Worm (Caenorhabditis elegans) whole organism, midembryonic: ENCODE data around the gene srr-8.

Experiments
- T22C8.4 ChIP-seq: fragments of 200-800 bp; sonication (Bioruptor generic); IDR thresholded peaks from 2 replicates; pipeline ENCODE4 v1.3.6; 2022; ENCODE audit warnings: missing genetic modification characterization, missing compliant biosample characterization
- cog-1 ChIP-seq: sonication (generic microtip); optimal IDR thresholded peaks from 2 replicates; lab custom pipeline; 2016; ENCODE audit warnings: missing genetic modification characterization, missing compliant biosample characterization
- flt-1 ChIP-seq: fragments of 200-800 bp; sonication (Bioruptor generic); IDR thresholded peaks from 2 replicates; pipeline ENCODE4 v1.3.6; 2022; ENCODE audit warnings: missing genetic modification characterization, missing compliant biosample characterization
- klf-2 ChIP-seq: fragments of 200-800 bp; sonication (Bioruptor generic); conservative IDR thresholded peaks from 2 replicates; pipeline ENCODE4 v1.3.6; 2022; ENCODE audit warnings: missing genetic modification reagents, missing genetic modification characterization, missing compliant biosample characterization
- med-1 ChIP-seq: sonication (generic microtip); optimal IDR thresholded peaks from 2 replicates; lab custom pipeline; 2017; ENCODE audit warnings: missing genetic modification characterization, mild to moderate bottlenecking, missing compliant biosample characterization, antibody characterized with exemption, missing genetic modification reagents; ENCODE audit not compliant: insufficient read depth
- ref-1 ChIP-seq: fragments of 200-800 bp; sonication (Bioruptor generic); conservative IDR thresholded peaks from 2 replicates; pipeline ENCODE4 v1.3.6; 2022; ENCODE audit warnings: missing genetic modification reagents, missing genetic modification characterization, missing compliant biosample characterization
- tab-1 ChIP-seq: fragments of 200-800 bp; sonication (Bioruptor generic); IDR thresholded peaks from 2 replicates; pipeline ENCODE4 v1.3.6; 2022; ENCODE audit warnings: missing genetic modification characterization, missing compliant biosample characterization
- ztf-23 ChIP-seq: fragments of 200-800 bp; sonication (Bioruptor generic); IDR thresholded peaks from 2 replicates; pipeline ENCODE4 v1.3.6; 2022; ENCODE audit warnings: missing genetic modification reagents, missing genetic modification characterization, missing compliant biosample characterization
- ztf-29 ChIP-seq: fragments of 200-800 bp; sonication (Bioruptor generic); IDR thresholded peaks from 2 replicates; pipeline ENCODE4 v1.3.6; 2022; ENCODE audit warnings: missing genetic modification reagents, missing genetic modification characterization, missing compliant biosample characterization

The srr-8 gene

DNA sequence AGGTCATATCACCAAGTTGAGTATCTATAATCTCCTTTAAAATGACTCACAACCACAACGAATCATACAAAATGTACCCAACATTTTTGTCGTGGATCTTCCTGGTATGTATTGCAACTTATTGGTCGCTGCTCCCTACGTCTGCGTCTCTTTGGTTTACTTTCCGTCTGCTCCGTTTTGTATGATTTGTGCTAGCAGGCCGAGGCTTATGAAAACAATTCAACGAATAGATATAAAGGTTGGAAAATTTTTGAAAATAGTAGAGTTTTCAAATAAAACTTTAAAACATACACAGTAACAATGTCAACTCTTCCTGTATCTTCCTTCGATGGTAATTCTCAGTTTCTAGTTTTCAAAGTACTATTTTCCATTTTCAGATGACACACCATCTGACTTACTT is at the start of gene srr-8:
srr-8 (plus strand) TSS at position 301 of the 400 bp plus-strand sequence.
- TF ChIP-seq T22C8.4 (GFP tag; lab: Robert Waterston, UW), result no peak
- TF ChIP-seq ztf-23 (GFP tag; lab: Robert Waterston, UW), result no peak
- TF ChIP-seq flt-1, result no peak
- no peak for TF ChIP-seq ztf-29
- TF ChIP-seq ref-1 (GFP tag; lab: Robert Waterston, UW), result no peak
- no peak for TF ChIP-seq klf-2 (GFP tag; lab: Robert Waterston, UW)
- no peak for TF ChIP-seq cog-1 (tag; lab: Kevin White, UChicago)
- TF ChIP-seq med-1 (GFP tag; lab: Kevin White, UChicago), result no peak
- TF ChIP-seq tab-1 (GFP tag; lab: Robert Waterston, UW), result no peak

ce11 chrV:4956529-4956928 is 45.0 kb upstream of the srr-8 start, which contains the start of gene str-208:
Gene str-208 (plus strand): TSS chrV:4956829.
- TF ChIP-seq flt-1, result no peak
- no peak for TF ChIP-seq T22C8.4 (GFP tag; lab: Robert Waterston, UW)
- TF ChIP-seq cog-1 (tag; lab: Kevin White, UChicago), result no peak
- no peak for TF ChIP-seq med-1 (GFP tag; lab: Kevin White, UChicago)
- no peak for TF ChIP-seq ref-1 (GFP tag; lab: Robert Waterston, UW)

- TF ChIP-seq ref-1 (GFP tag; lab: Robert Waterston, UW) (no peak), cog-1 (tag; lab: Kevin White, UChicago) (no peak), med-1 (GFP tag; lab: Kevin White, UChicago) (no peak), flt-1 (no peak), ztf-23 (GFP tag; lab: Robert Waterston, UW) (no peak), tab-1 (GFP tag; lab: Robert Waterston, UW) (no peak), klf-2 (GFP tag; lab: Robert Waterston, UW) (no peak), T22C8.4 (GFP tag; lab: Robert Waterston, UW) (no peak), ztf-29 (no peak)
Observed at ce11 chrV:4957619-4958018, 43.9 kb upstream of the srr-8 start.

ce11 chrV:4960686-4961085 is 40.8 kb upstream of the srr-8 start:
- TF ChIP-seq klf-2 (GFP tag; lab: Robert Waterston, UW), result 0 out of 2 replicates have a peak, but pooled peaks have one; percentile 22
- TF ChIP-seq med-1 (GFP tag; lab: Kevin White, UChicago), result no peak

- TF ChIP-seq ztf-29 (0 out of 2 replicates have a peak, but pooled peaks have one; percentile 9), tab-1 (GFP tag; lab: Robert Waterston, UW) (no peak), T22C8.4 (GFP tag; lab: Robert Waterston, UW) (peak; percentile 50; the same call in 1 of the 2 replicates)
Observed at ce11 chrV:4962968-4963367, 38.5 kb upstream of the srr-8 start, which contains the start of gene tam-1. Gene tam-1 (minus strand): TSS chrV:4963102.

- no peak for TF ChIP-seq ztf-23 (GFP tag; lab: Robert Waterston, UW)
Observed at ce11 chrV:4963606-4964005, 37.9 kb upstream of the srr-8 start.

ce11 chrV:4964020-4964635 is 37.4 kb upstream of the srr-8 start:
- TF ChIP-seq ztf-29 (no peak), cog-1 (tag; lab: Kevin White, UChicago) (peak; percentile 27), ztf-23 (GFP tag; lab: Robert Waterston, UW) (no peak), ref-1 (GFP tag; lab: Robert Waterston, UW) (no peak), T22C8.4 (GFP tag; lab: Robert Waterston, UW) (no peak), med-1 (GFP tag; lab: Kevin White, UChicago) (no peak), klf-2 (GFP tag; lab: Robert Waterston, UW) (no peak), flt-1 (no peak), tab-1 (GFP tag; lab: Robert Waterston, UW) (0 out of 2 replicates have a peak, but pooled peaks have one; percentile 64)

ce11 chrV:4964671-4965420 is 36.6 kb upstream of the srr-8 start:
- TF ChIP-seq klf-2 (GFP tag; lab: Robert Waterston, UW), result no peak
- TF ChIP-seq ref-1 (GFP tag; lab: Robert Waterston, UW), result no peak
- TF ChIP-seq ztf-29, result no peak
- no peak for TF ChIP-seq T22C8.4 (GFP tag; lab: Robert Waterston, UW)
- no peak for TF ChIP-seq ztf-23 (GFP tag; lab: Robert Waterston, UW)
- no peak for TF ChIP-seq cog-1 (tag; lab: Kevin White, UChicago)
- no peak for TF ChIP-seq flt-1
- no peak for TF ChIP-seq med-1 (GFP tag; lab: Kevin White, UChicago)
- no peak for TF ChIP-seq tab-1 (GFP tag; lab: Robert Waterston, UW)

DNA sequence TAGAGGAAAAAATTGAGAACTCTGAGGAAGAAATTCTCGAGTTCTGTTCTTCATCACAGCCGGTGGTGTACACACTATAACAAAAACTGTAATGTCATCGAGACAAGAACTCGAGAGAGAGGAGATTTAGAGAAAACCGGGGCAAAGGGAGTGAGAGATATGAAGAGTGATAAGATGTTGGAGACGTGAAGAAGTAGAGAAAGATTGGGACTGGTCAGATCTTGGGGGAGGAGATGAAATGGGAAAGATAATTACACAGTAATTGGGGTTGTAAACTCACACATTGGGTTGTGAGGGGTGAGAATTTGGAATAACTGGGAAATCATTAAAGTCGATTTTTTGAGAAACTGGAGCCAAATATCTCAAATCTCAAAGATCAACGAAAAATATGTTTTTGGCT is 35.7 kb upstream of the srr-8 start:
- TF ChIP-seq T22C8.4 (GFP tag; lab: Robert Waterston, UW) (no peak), ztf-23 (GFP tag; lab: Robert Waterston, UW) (no peak), med-1 (GFP tag; lab: Kevin White, UChicago) (no peak)

- TF ChIP-seq med-1 (GFP tag; lab: Kevin White, UChicago) (no peak), cog-1 (tag; lab: Kevin White, UChicago) (peak; percentile 6)
Observed at ce11 chrV:4967238-4967637, 34.2 kb upstream of the srr-8 start.
